Worm (Caenorhabditis elegans) whole organism, L4 larva: ENCODE measurements around the gene Y65A5A.24.

Experiments
- F44E2.7 ChIP-seq: fragments of 200-800 bp; sonication (Bioruptor generic); IDR thresholded peaks from 2 replicates; pipeline ENCODE4 v2.1.2; 2022; ENCODE audit warnings: missing genetic modification characterization, missing compliant biosample characterization
- daf-16 ChIP-seq, 3 experiments: sonication (generic microtip); optimal IDR thresholded peaks; 2 replicates each; lab custom pipeline; 2016 to 2017; ENCODE audit warnings: missing genetic modification characterization in 3 of 3, missing genetic modification reagents in 3 of 3, mild to moderate bottlenecking in 2 of 3, missing compliant biosample characterization in 2 of 3, missing biosample characterization in 1 of 3, moderate library complexity in 1 of 3
- egl-27 ChIP-seq: sonication (generic microtip); optimal IDR thresholded peaks from 3 replicates; lab custom pipeline; 2017; ENCODE audit warnings: missing biosample characterization, missing genetic modification reagents, missing genetic modification characterization
- snpc-1.2 ChIP-seq: fragments of 200-800 bp; sonication (Bioruptor generic); IDR thresholded peaks from 2 replicates; pipeline ENCODE4 v1.3.6; 2022; ENCODE audit warnings: missing genetic modification reagents, missing genetic modification characterization, missing compliant biosample characterization
- unc-62 ChIP-seq, 3 experiments: fragments of 150-350 bp in 1 of 3; sonication (generic microtip); optimal IDR thresholded peaks in 2 of 3; peaks in 1 of 3; 1 replicate in 1 of 3; 2 replicates in 2 of 3; lab custom pipeline; 2014 to 2017; ENCODE audit warnings: missing biosample characterization in 3 of 3, missing genetic modification characterization in 3 of 3, missing genetic modification reagents in 3 of 3, missing genotype in 1 of 3

ce11 chrIV:16380937-16381336, 12.8 kb upstream of the Y65A5A.24 start:
- TF ChIP-seq unc-62 (GFP tag; optimal IDR thresholded peaks at IDR 0.05 in 1 of 2; lab: Kevin White, UChicago) (no peak), unc-62 (tag; optimal IDR thresholded peaks at IDR 0.05; lab: Kevin White, UChicago) (no peak), egl-27 (tag; lab: Kevin White, UChicago) (no peak), F44E2.7 (GFP tag; lab: Robert Waterston, UW) (no peak), snpc-1.2 (GFP tag; lab: Robert Waterston, UW) (no peak), daf-16 (GFP tag; optimal IDR thresholded peaks at IDR 0.05; lab: Kevin White, UChicago) (no peak), daf-16 (tag; optimal IDR thresholded peaks at IDR 0.05; lab: Kevin White, UChicago) (no peak)
